Fruit fly (Drosophila melanogaster) whole organism, embryonic: ENCODE results near the gene CG8034.

Experiments used
- Abd-B ChIP-seq: fragments of 200-800 bp; sonication (Bioruptor generic); optimal IDR thresholded peaks from 2 replicates; lab custom pipeline; 2018; ENCODE audit warnings: missing biosample characterization, mild to moderate bottlenecking, missing genetic modification characterization, moderate library complexity
- CG10147 ChIP-seq: fragments of 200-800 bp; sonication (Bioruptor generic); optimal IDR thresholded peaks from 2 replicates; lab custom pipeline; 2019; ENCODE audit warnings: missing biosample characterization, mild to moderate bottlenecking, missing genetic modification characterization, moderate library complexity
- CG10267 ChIP-seq: fragments of 200-800 bp; sonication (Bioruptor generic); optimal IDR thresholded peaks from 2 replicates; lab custom pipeline; 2018; ENCODE audit warnings: missing biosample characterization, mild to moderate bottlenecking, missing genetic modification characterization, moderate library complexity
- CG10366 ChIP-seq: fragments of 200-800 bp; sonication (Bioruptor generic); IDR thresholded peaks from 2 replicates; pipeline ENCODE4 v1.3.6; 2022; ENCODE audit warnings: missing biosample characterization, missing genetic modification characterization
- CG11398 ChIP-seq: fragments of 200-800 bp; sonication (Bioruptor generic); optimal IDR thresholded peaks from 2 replicates; lab custom pipeline; 2016; ENCODE audit warnings: missing biosample characterization, missing genetic modification characterization
- CG11695 ChIP-seq: fragments of 200-800 bp; sonication (Bioruptor generic); IDR thresholded peaks from 3 replicates; pipeline ENCODE4 v1.3.6; 2022; ENCODE audit warnings: missing biosample characterization, missing genetic modification characterization
- CG12071 ChIP-seq: fragments of 200-800 bp; sonication (Bioruptor generic); optimal IDR thresholded peaks from 3 replicates; lab custom pipeline; 2018; ENCODE audit warnings: missing biosample characterization, mild to moderate bottlenecking, missing genetic modification characterization
- CG12769 ChIP-seq: fragments of 200-800 bp; sonication (Bioruptor generic); optimal IDR thresholded peaks from 2 replicates; lab custom pipeline; 2019; ENCODE audit warnings: missing biosample characterization, mild to moderate bottlenecking, missing genetic modification characterization, moderate library complexity
- CG13424 ChIP-seq: fragments of 200-800 bp; sonication (Bioruptor generic); optimal IDR thresholded peaks from 2 replicates; lab custom pipeline; 2019; ENCODE audit warnings: missing biosample characterization, mild to moderate bottlenecking, missing genetic modification characterization, moderate library complexity
- CG14014 ChIP-seq: fragments of 200-800 bp; sonication (Bioruptor generic); IDR thresholded peaks from 2 replicates; pipeline ENCODE4 v1.3.6; 2022; ENCODE audit warnings: missing biosample characterization, missing genetic modification characterization
- CG15011 ChIP-seq: fragments of 200-800 bp; sonication (Bioruptor generic); optimal IDR thresholded peaks from 3 replicates; lab custom pipeline; 2018; ENCODE audit warnings: missing biosample characterization, mild to moderate bottlenecking, missing genetic modification characterization
- CG18476 ChIP-seq: fragments of 200-800 bp; sonication (Bioruptor generic); optimal IDR thresholded peaks from 2 replicates; lab custom pipeline; 2016; ENCODE audit warnings: missing biosample characterization, mild to moderate bottlenecking, missing genetic modification characterization
- CG18619 ChIP-seq: fragments of 200-800 bp; sonication (Bioruptor generic); optimal IDR thresholded peaks from 3 replicates; lab custom pipeline; 2017; ENCODE audit warnings: missing biosample characterization, mild to moderate bottlenecking, missing genetic modification characterization
- CG2199 ChIP-seq: fragments of 200-800 bp; sonication (Bioruptor generic); IDR thresholded peaks from 3 replicates; pipeline ENCODE4 v1.3.6; 2022; ENCODE audit warnings: missing biosample characterization, missing genetic modification characterization
- CG34422 ChIP-seq: fragments of 200-800 bp; sonication (Bioruptor generic); IDR thresholded peaks from 3 replicates; pipeline ENCODE4 v1.3.6; 2022; ENCODE audit warnings: missing biosample characterization, missing genetic modification characterization
- CG3726 ChIP-seq: fragments of 200-800 bp; sonication (Bioruptor generic); IDR thresholded peaks from 3 replicates; pipeline ENCODE4, ENCODE4 v1.3.6; 2022; ENCODE audit warnings: missing biosample characterization, missing genetic modification characterization
- CG42726 ChIP-seq: fragments of 200-800 bp; sonication (Bioruptor generic); IDR thresholded peaks from 2 replicates; pipeline ENCODE4 v1.3.6; 2022; ENCODE audit warnings: missing biosample characterization, missing genetic modification characterization; ENCODE audit not compliant: partially characterized antibody
- CG4424 ChIP-seq: fragments of 200-800 bp; sonication (Bioruptor generic); optimal IDR thresholded peaks from 3 replicates; lab custom pipeline; 2016; ENCODE audit warnings: missing biosample characterization, missing genetic modification characterization
- CG4854 ChIP-seq: fragments of 200-800 bp; sonication (Bioruptor generic); optimal IDR thresholded peaks from 2 replicates; lab custom pipeline; 2016; ENCODE audit warnings: missing biosample characterization, missing genetic modification characterization, inconsistent platforms
- CG6765 ChIP-seq: fragments of 200-800 bp; sonication (Bioruptor generic); optimal IDR thresholded peaks from 3 replicates; lab custom pipeline; 2017; ENCODE audit warnings: missing biosample characterization, mild to moderate bottlenecking, missing genetic modification characterization
- CG7839 ChIP-seq: fragments of 200-800 bp; sonication (Bioruptor generic); optimal IDR thresholded peaks from 3 replicates; lab custom pipeline; 2018; ENCODE audit warnings: missing biosample characterization, mild to moderate bottlenecking, missing genetic modification characterization, moderate library complexity
- CG9215 ChIP-seq: fragments of 200-800 bp; sonication (Bioruptor generic); IDR thresholded peaks from 2 replicates; pipeline ENCODE4 v1.3.6; 2022; ENCODE audit warnings: missing biosample characterization, missing genetic modification characterization
- Hmx ChIP-seq: fragments of 200-800 bp; sonication (Bioruptor generic); optimal IDR thresholded peaks from 2 replicates; lab custom pipeline; 2016; ENCODE audit warnings: missing biosample characterization, missing genetic modification characterization
- MBD-R2 ChIP-seq: fragments of 200-800 bp; sonication (Bioruptor generic); IDR thresholded peaks from 2 replicates; pipeline ENCODE4 v1.3.6; 2022; ENCODE audit warnings: missing biosample characterization, missing genetic modification characterization
- Med ChIP-seq: fragments of 200-800 bp; sonication (Bioruptor generic); peaks from one replicate; lab custom pipeline; 2016; ENCODE audit warnings: missing biosample characterization, missing genetic modification characterization, mild to moderate bottlenecking, inconsistent platforms, moderate library complexity
- Nf-YC ChIP-seq: fragments of 200-800 bp; optimal IDR thresholded peaks from 3 replicates; lab custom pipeline; 2019; ENCODE audit warnings: missing biosample characterization, mild to moderate bottlenecking, missing genetic modification characterization, moderate library complexity
- Side ChIP-seq: fragments of 200-800 bp; sonication (Bioruptor generic); optimal IDR thresholded peaks from 2 replicates; lab custom pipeline; 2016; ENCODE audit warnings: missing biosample characterization, missing genetic modification characterization
- Taf1 ChIP-seq: fragments of 200-800 bp; sonication (Bioruptor generic); IDR thresholded peaks from 2 replicates; pipeline ENCODE4 v1.3.6; 2022; ENCODE audit warnings: missing biosample characterization, missing genetic modification characterization
- abd-A ChIP-seq: fragments of 200-800 bp; sonication (Bioruptor generic); optimal IDR thresholded peaks from 3 replicates; lab custom pipeline; 2019; ENCODE audit warnings: missing biosample characterization, mild to moderate bottlenecking, missing genetic modification characterization, moderate library complexity
- ap ChIP-seq: fragments of 200-800 bp; sonication (Bioruptor generic); IDR thresholded peaks from 2 replicates; pipeline ENCODE4 v1.3.6; 2022; ENCODE audit warnings: missing biosample characterization, missing genetic modification characterization
- ato ChIP-seq: fragments of 200-800 bp; sonication (Bioruptor generic); IDR thresholded peaks from 2 replicates; pipeline ENCODE4 v1.3.6; 2022; ENCODE audit warnings: missing biosample characterization, missing genetic modification characterization; ENCODE audit not compliant: partially characterized antibody
- bcd ChIP-seq: fragments of 200-800 bp; sonication (Bioruptor generic); optimal IDR thresholded peaks from 2 replicates; lab custom pipeline; 2017; ENCODE audit warnings: missing biosample characterization, mild to moderate bottlenecking, missing genetic modification characterization
- crp ChIP-seq, 2 experiments: fragments of 200-800 bp; sonication (Bioruptor generic); optimal IDR thresholded peaks; 2 replicates in 1 of 2; 3 replicates in 1 of 2; lab custom pipeline; 2017; ENCODE audit warnings: missing biosample characterization in 2 of 2, missing genetic modification characterization in 2 of 2, mild to moderate bottlenecking in 1 of 2, moderate library complexity in 1 of 2
- danr ChIP-seq: fragments of 200-800 bp; sonication (Bioruptor generic); IDR thresholded peaks from 2 replicates; pipeline ENCODE4 v1.3.6; 2022; ENCODE audit warnings: missing biosample characterization, missing genetic modification characterization
- dpn ChIP-seq, 2 experiments: fragments of 200-800 bp; sonication (Bioruptor generic); optimal IDR thresholded peaks; 3 replicates each; lab custom pipeline; 2016; ENCODE audit warnings: missing biosample characterization in 2 of 2, missing genetic modification characterization in 2 of 2
- en ChIP-seq: fragments of 200-800 bp; sonication (Bioruptor generic); optimal IDR thresholded peaks from 2 replicates; lab custom pipeline; 2016; ENCODE audit warnings: missing biosample characterization, missing genetic modification characterization
- eyg ChIP-seq: fragments of 200-800 bp; sonication (Bioruptor generic); optimal IDR thresholded peaks from 3 replicates; lab custom pipeline; 2016; ENCODE audit warnings: missing biosample characterization, missing genetic modification characterization
- fu2 ChIP-seq: fragments of 200-800 bp; sonication (Bioruptor generic); optimal IDR thresholded peaks from 2 replicates; lab custom pipeline; 2016; ENCODE audit warnings: missing biosample characterization, missing genetic modification characterization
- grau ChIP-seq: fragments of 200-800 bp; optimal IDR thresholded peaks from 3 replicates; lab custom pipeline; 2019; ENCODE audit warnings: missing biosample characterization, mild to moderate bottlenecking, missing genetic modification characterization, moderate library complexity
- gsb-n ChIP-seq: fragments of 200-800 bp; sonication (Bioruptor generic); optimal IDR thresholded peaks from 3 replicates; lab custom pipeline; 2018; ENCODE audit warnings: missing biosample characterization, mild to moderate bottlenecking, missing genetic modification characterization
- her ChIP-seq: fragments of 200-800 bp; sonication (Bioruptor generic); optimal IDR thresholded peaks from 2 replicates; lab custom pipeline; 2016; ENCODE audit warnings: missing biosample characterization, missing genetic modification characterization
- ind ChIP-seq: fragments of 200-800 bp; sonication (Bioruptor generic); optimal IDR thresholded peaks from 3 replicates; lab custom pipeline; 2016; ENCODE audit warnings: missing biosample characterization, missing genetic modification characterization
- klu ChIP-seq: fragments of 200-800 bp; sonication (Bioruptor generic); IDR thresholded peaks from 2 replicates; pipeline ENCODE4 v1.3.6; 2022; ENCODE audit warnings: missing biosample characterization, missing genetic modification characterization
- lbe ChIP-seq: fragments of 200-800 bp; sonication (Bioruptor generic); optimal IDR thresholded peaks from 2 replicates; lab custom pipeline; 2016; ENCODE audit warnings: missing biosample characterization, mild to moderate bottlenecking, missing genetic modification characterization
- lmd ChIP-seq: fragments of 200-800 bp; sonication (Bioruptor generic); IDR thresholded peaks from 2 replicates; pipeline ENCODE4 v1.3.6; 2022; ENCODE audit warnings: missing biosample characterization, missing genetic modification characterization
- otp ChIP-seq: fragments of 200-800 bp; sonication (Bioruptor generic); IDR thresholded peaks from 3 replicates; pipeline ENCODE4, ENCODE4 v1.3.6; 2022; ENCODE audit warnings: missing biosample characterization, missing genetic modification characterization
- rib ChIP-seq: fragments of 200-800 bp; sonication (Bioruptor generic); IDR thresholded peaks from 2 replicates; pipeline ENCODE4 v1.3.6; 2022; ENCODE audit warnings: missing biosample characterization, missing genetic modification characterization
- stc ChIP-seq: fragments of 200-800 bp; sonication (Bioruptor generic); IDR thresholded peaks from 2 replicates; pipeline ENCODE4 v1.3.6; 2022; ENCODE audit warnings: missing biosample characterization, missing genetic modification characterization
- stwl ChIP-seq: fragments of 200-800 bp; sonication (Bioruptor generic); optimal IDR thresholded peaks from 3 replicates; lab custom pipeline; 2018; ENCODE audit warnings: missing biosample characterization, mild to moderate bottlenecking, missing genetic modification characterization, moderate library complexity
- twi ChIP-seq: fragments of 200-800 bp; optimal IDR thresholded peaks from 2 replicates; lab custom pipeline; 2019; ENCODE audit warnings: missing biosample characterization, mild to moderate bottlenecking, missing genetic modification characterization, moderate library complexity
- tx ChIP-seq: fragments of 200-800 bp; sonication (Bioruptor generic); optimal IDR thresholded peaks from 2 replicates; lab custom pipeline; 2016; ENCODE audit warnings: missing biosample characterization, missing genetic modification characterization

Gene CG8034

dm6 chrX:19243379-19243834, 54.6 kb downstream of the CG8034 start, which contains the start of gene CG7889 (continued):
- peak; percentile 34 for TF ChIP-seq CG10267 (tag; lab: Kevin White, UChicago)
- TF ChIP-seq gsb-n (tag; lab: Kevin White, UChicago), result no peak
- TF ChIP-seq ind, result peak; percentile 8
- TF ChIP-seq Nf-YC (tag; lab: Kevin White, UChicago), result peak; percentile 25
- TF ChIP-seq eyg (GFP tag; lab: Kevin White, UChicago), result no peak
- TF ChIP-seq tx (GFP tag; lab: Kevin White, UChicago), result no peak
- peak; percentile 18 for TF ChIP-seq grau (tag; lab: Kevin White, UChicago)
- TF ChIP-seq CG4854 (GFP tag; lab: Kevin White, UChicago), result no peak
- TF ChIP-seq stc (GFP tag; lab: Robert Waterston, UW), result no peak
- TF ChIP-seq CG18619, result no peak
- peak; percentile 23 for TF ChIP-seq bcd (GFP tag; lab: Kevin White, UChicago)
- TF ChIP-seq CG42726 (GFP tag; lab: Robert Waterston, UW), result no peak
- no peak for TF ChIP-seq CG11398 (GFP tag; lab: Kevin White, UChicago)
- peak; percentile 31; the same call in 1 of the 3 replicates for TF ChIP-seq CG34422 (GFP tag; lab: Robert Waterston, UW)
- peak; percentile 54 for TF ChIP-seq CG13424 (tag; lab: Kevin White, UChicago)
- peak; percentile 73 for TF ChIP-seq MBD-R2 (GFP tag; lab: Robert Waterston, UW)
- TF ChIP-seq CG12769, result peak; percentile 16
- 0 out of 3 replicates have a peak, but pooled peaks have one; percentile 29 for TF ChIP-seq CG11695
- TF ChIP-seq CG7839 (tag; lab: Kevin White, UChicago), result peak; percentile 34
- no peak for TF ChIP-seq twi (tag; lab: Kevin White, UChicago)
- no peak for TF ChIP-seq danr
- no peak for TF ChIP-seq CG3726 (GFP tag; lab: Robert Waterston, UW)
- peak; percentile 18 for TF ChIP-seq CG10147 (GFP tag; lab: Kevin White, UChicago)
- TF ChIP-seq lmd (GFP tag; lab: Robert Waterston, UW), result peak; percentile 17; the same call in 1 of the 2 replicates
- TF ChIP-seq CG14014 (GFP tag; lab: Robert Waterston, UW), result peak; percentile 26; the same call in 1 of the 2 replicates
- TF ChIP-seq CG6765 (GFP tag; lab: Kevin White, UChicago), result peak; percentile 9
- TF ChIP-seq CG18476 (GFP tag; lab: Kevin White, UChicago), result peak; percentile 21
- TF ChIP-seq en (GFP tag; lab: Kevin White, UChicago), result no peak
- TF ChIP-seq CG15011 (GFP tag; lab: Kevin White, UChicago), result no peak
- TF ChIP-seq CG9215 (GFP tag; lab: Robert Waterston, UW), result no peak
- no peak for TF ChIP-seq fu2 (GFP tag; lab: Kevin White, UChicago)
- TF ChIP-seq dpn (GFP tag; optimal IDR thresholded peaks at IDR 0.05; lab: Kevin White, UChicago), result no peak
- no peak for TF ChIP-seq abd-A (tag; lab: Kevin White, UChicago)
- TF ChIP-seq klu (GFP tag; lab: Robert Waterston, UW), result peak; percentile 6; the same call in 1 of the 2 replicates
- TF ChIP-seq Abd-B (GFP tag; lab: Kevin White, UChicago), result peak; percentile 2
- no peak for TF ChIP-seq crp (GFP tag; optimal IDR thresholded peaks at IDR 0.05; lab: Kevin White, UChicago)
- peak; percentile 58 for TF ChIP-seq CG4424 (GFP tag; lab: Kevin White, UChicago)
- TF ChIP-seq rib (GFP tag; lab: Robert Waterston, UW), result no peak
- TF ChIP-seq Taf1 (GFP tag; lab: Robert Waterston, UW), result peak; percentile 18; the same call in 1 of the 2 replicates
- TF ChIP-seq her (GFP tag; lab: Kevin White, UChicago), result no peak
- TF ChIP-seq CG2199 (GFP tag; lab: Robert Waterston, UW), result no peak
- TF ChIP-seq ap, result 0 out of 2 replicates have a peak, but pooled peaks have one; percentile 14
- peak; percentile 81 for TF ChIP-seq Med (GFP tag; lab: Kevin White, UChicago)
- TF ChIP-seq otp (GFP tag; lab: Robert Waterston, UW), result no peak
- peak; percentile 15; the same call in 1 of the 2 replicates for TF ChIP-seq CG10366 (GFP tag; lab: Robert Waterston, UW)
- no peak for TF ChIP-seq lbe (GFP tag; lab: Kevin White, UChicago)
- TF ChIP-seq ato (GFP tag; lab: Robert Waterston, UW), result no peak
- TF ChIP-seq CG12071 (GFP tag; lab: Kevin White, UChicago), result no peak
- peak; percentile 15 for TF ChIP-seq stwl (tag; lab: Kevin White, UChicago)
- peak; percentile 15 for TF ChIP-seq Side (GFP tag; lab: Kevin White, UChicago)
- TF ChIP-seq Hmx (GFP tag; lab: Kevin White, UChicago), result no peak
